Worm (Caenorhabditis elegans): ENCODE results near the gene Y37A1A.3.

Gene Y37A1A.3

ce11 chrIV:13881754-13882275, 20.9 kb downstream of the Y37A1A.3 start, which contains the start of gene rpl-29:
Gene rpl-29, plus strand, starts transcription at chrIV:13882225.
- TF ChIP-seq pax-1 (tag; optimal IDR thresholded peaks at IDR 0.05), result peak; percentile 40
- no peak for TF ChIP-seq tbx-2 (tag; optimal IDR thresholded peaks at IDR 0.05)
- TF ChIP-seq che-1 (tag; optimal IDR thresholded peaks at IDR 0.05), result no peak
- peak; percentile 13 for TF ChIP-seq ceh-18 (tag; optimal IDR thresholded peaks at IDR 0.05)
- no peak for TF ChIP-seq ceh-48 (tag; optimal IDR thresholded peaks at IDR 0.05)
- TF ChIP-seq ceh-34 (tag; optimal IDR thresholded peaks at IDR 0.05), result no peak
- TF ChIP-seq ttx-3 (tag; optimal IDR thresholded peaks at IDR 0.05), result no peak
- TF ChIP-seq unc-42 (tag; optimal IDR thresholded peaks at IDR 0.05), result peak; percentile 23
- no peak for TF ChIP-seq Y22D7AL.16 (tag; optimal IDR thresholded peaks at IDR 0.05)
- TF ChIP-seq ceh-31 (tag; optimal IDR thresholded peaks at IDR 0.05), result peak; percentile 46
- no peak for TF ChIP-seq ceh-2 (tag; optimal IDR thresholded peaks at IDR 0.05)
- peak; percentile 52 for TF ChIP-seq hlh-30 (tag; optimal IDR thresholded peaks at IDR 0.05; ENCODE audit: insufficient read depth)
- peak; percentile 40 for TF ChIP-seq unc-55 (GFP tag; optimal IDR thresholded peaks at IDR 0.05)
- no peak for TF ChIP-seq mec-3 (tag; optimal IDR thresholded peaks at IDR 0.05; ENCODE audit: borderline replicate concordance)
- no peak for TF ChIP-seq dmd-4 (tag; optimal IDR thresholded peaks at IDR 0.05; ENCODE audit: borderline replicate concordance)
- TF ChIP-seq rnt-1 (tag; optimal IDR thresholded peaks at IDR 0.05), result peak; percentile 26
- TF ChIP-seq nfya-1 (tag; optimal IDR thresholded peaks at IDR 0.05), result peak; percentile 94
- TF ChIP-seq sox-2 (GFP tag; IDR thresholded peaks at IDR 0.05), result no peak
- no peak for TF ChIP-seq ets-4 (tag; optimal IDR thresholded peaks at IDR 0.05)

- TF ChIP-seq ceh-48 (tag; optimal IDR thresholded peaks at IDR 0.05) (no peak), gmeb-2 (tag; optimal IDR thresholded peaks at IDR 0.05) (no peak), hlh-30 (tag; optimal IDR thresholded peaks at IDR 0.05; ENCODE audit: insufficient read depth) (peak; percentile 76), T23F11.4 (GFP tag; optimal IDR thresholded peaks at IDR 0.05) (no peak)
These were observed 21.9 kb downstream of the Y37A1A.3 start for ce11 chrIV:13880803-13881202.

- TF ChIP-seq K02D7.2 (tag; optimal IDR thresholded peaks at IDR 0.05) (no peak), ceh-45 (GFP tag; IDR thresholded peaks at IDR 0.05) (no peak), unc-86 (tag; optimal IDR thresholded peaks at IDR 0.05) (no peak), hlh-30 (tag; optimal IDR thresholded peaks at IDR 0.05; ENCODE audit: insufficient read depth) (no peak), hlh-6 (tag; optimal IDR thresholded peaks at IDR 0.05) (no peak), elt-4 (tag; optimal IDR thresholded peaks at IDR 0.05) (no peak), ttx-3 (tag; optimal IDR thresholded peaks at IDR 0.05) (no peak), ceh-22 (tag; optimal IDR thresholded peaks at IDR 0.05) (no peak), che-1 (tag; optimal IDR thresholded peaks at IDR 0.05) (no peak), ztf-16 (tag; optimal IDR thresholded peaks at IDR 0.05) (no peak)
These were observed 22.3 kb downstream of the Y37A1A.3 start for ce11 chrIV:13880370-13880769.

ce11 chrIV:13879851-13880250, 22.8 kb downstream of the Y37A1A.3 start, which contains the start of gene B0513.4:
Gene B0513.4, plus strand, starts transcription at chrIV:13880151.
- TF ChIP-seq ceh-18 (tag; optimal IDR thresholded peaks at IDR 0.05), result no peak
- no peak for TF ChIP-seq C08G9.2 (tag; optimal IDR thresholded peaks at IDR 0.05)
- no peak for TF ChIP-seq ama-1 (optimal IDR thresholded peaks at IDR 0.05)
- TF ChIP-seq nfya-1 (tag; optimal IDR thresholded peaks at IDR 0.05), result no peak
- no peak for TF ChIP-seq nhr-232 (tag; optimal IDR thresholded peaks at IDR 0.05)
- no peak for TF ChIP-seq ttx-3 (tag; optimal IDR thresholded peaks at IDR 0.05)
- TF ChIP-seq dve-1 (tag; optimal IDR thresholded peaks at IDR 0.05), result no peak
- no peak for TF ChIP-seq fkh-6 (tag; optimal IDR thresholded peaks at IDR 0.05)
- no peak for TF ChIP-seq sox-4 (tag; optimal IDR thresholded peaks at IDR 0.05)
- no peak for TF ChIP-seq mec-3 (tag; optimal IDR thresholded peaks at IDR 0.05; ENCODE audit: borderline replicate concordance)
- no peak for TF ChIP-seq zip-5 (tag; optimal IDR thresholded peaks at IDR 0.05)
- TF ChIP-seq nhr-11 (tag; optimal IDR thresholded peaks at IDR 0.05), result no peak
- TF ChIP-seq ceh-45 (GFP tag; IDR thresholded peaks at IDR 0.05), result no peak
- no peak for TF ChIP-seq ceh-19 (GFP tag; optimal IDR thresholded peaks at IDR 0.05)
- TF ChIP-seq hlh-30 (tag; optimal IDR thresholded peaks at IDR 0.05; ENCODE audit: insufficient read depth), result no peak
- TF ChIP-seq T23F11.4 (GFP tag; optimal IDR thresholded peaks at IDR 0.05), result no peak
- no peak for TF ChIP-seq hlh-6 (tag; optimal IDR thresholded peaks at IDR 0.05)
- TF ChIP-seq hlh-8 (tag; optimal IDR thresholded peaks at IDR 0.05), result no peak

Measured in whole organism, late embryonic.